Fruit fly (Drosophila melanogaster) whole organism, embryonic: ENCODE data around the gene akirin.
A peak's percentile ranks its signal among the peaks of the same experiment; 100 is the strongest.

Source experiments
- Atf-2 ChIP-seq: fragments of 200-800 bp; sonication (Bioruptor generic); optimal IDR thresholded peaks from 2 replicates; lab custom pipeline; 2016; ENCODE audit warnings: missing biosample characterization, missing genetic modification characterization
- BEAF-32 ChIP-seq: fragments of 200-800 bp; sonication (Bioruptor generic); optimal IDR thresholded peaks from 3 replicates; lab custom pipeline; 2017; ENCODE audit warnings: missing biosample characterization, missing genetic modification characterization, mild to moderate bottlenecking, moderate library complexity, missing genetic modification reagents
- CG10431 ChIP-seq: fragments of 200-800 bp; sonication (Bioruptor generic); optimal IDR thresholded peaks from 3 replicates; lab custom pipeline; 2018; ENCODE audit warnings: missing biosample characterization, mild to moderate bottlenecking, missing genetic modification characterization
- CG10543 ChIP-seq: fragments of 200-800 bp; sonication (Bioruptor generic); optimal IDR thresholded peaks from 3 replicates; lab custom pipeline; 2017; ENCODE audit warnings: missing biosample characterization, mild to moderate bottlenecking, missing genetic modification characterization, moderate library complexity
- CG12236 ChIP-seq: fragments of 200-800 bp; sonication (Bioruptor generic); optimal IDR thresholded peaks from 2 replicates; lab custom pipeline; 2016; ENCODE audit warnings: missing biosample characterization, missing genetic modification characterization
- CG12769 ChIP-seq: fragments of 200-800 bp; sonication (Bioruptor generic); optimal IDR thresholded peaks from 2 replicates; lab custom pipeline; 2019; ENCODE audit warnings: missing biosample characterization, mild to moderate bottlenecking, missing genetic modification characterization, moderate library complexity
- CG13424 ChIP-seq: fragments of 200-800 bp; sonication (Bioruptor generic); optimal IDR thresholded peaks from 2 replicates; lab custom pipeline; 2019; ENCODE audit warnings: missing biosample characterization, mild to moderate bottlenecking, missing genetic modification characterization, moderate library complexity
- CG14860 ChIP-seq: fragments of 200-800 bp; sonication (Bioruptor generic); IDR thresholded peaks from 3 replicates; pipeline ENCODE4 v1.3.6; 2022; ENCODE audit warnings: missing biosample characterization, missing genetic modification characterization; ENCODE audit not compliant: partially characterized antibody
- CG15269 ChIP-seq: fragments of 200-800 bp; sonication (Bioruptor generic); optimal IDR thresholded peaks from 2 replicates; lab custom pipeline; 2018; ENCODE audit warnings: missing biosample characterization, mild to moderate bottlenecking, missing genetic modification characterization, moderate library complexity
- CG16779 ChIP-seq: fragments of 200-800 bp; sonication (Bioruptor generic); IDR thresholded peaks from 2 replicates; pipeline ENCODE4 v1.3.6; 2022; ENCODE audit warnings: missing biosample characterization, missing genetic modification characterization
- CG1832 ChIP-seq: fragments of 200-800 bp; sonication (Bioruptor generic); optimal IDR thresholded peaks from 2 replicates; lab custom pipeline; 2017; ENCODE audit warnings: missing biosample characterization, mild to moderate bottlenecking, missing genetic modification characterization, inconsistent platforms
- CG2120 ChIP-seq: fragments of 200-800 bp; sonication (Bioruptor generic); optimal IDR thresholded peaks from 3 replicates; lab custom pipeline; 2016; ENCODE audit warnings: missing biosample characterization, missing genetic modification characterization
- CG2889 ChIP-seq: fragments of 200-800 bp; sonication (Bioruptor generic); IDR thresholded peaks from 3 replicates; pipeline ENCODE4 v1.3.6; 2022; ENCODE audit warnings: missing biosample characterization, missing genetic modification characterization
- CG30403 ChIP-seq: fragments of 200-800 bp; sonication (Bioruptor generic); optimal IDR thresholded peaks from 3 replicates; lab custom pipeline; 2016; ENCODE audit warnings: missing biosample characterization, missing genetic modification characterization
- CG32767 ChIP-seq: fragments of 200-800 bp; sonication (Bioruptor generic); IDR thresholded peaks from 2 replicates; pipeline ENCODE4 v1.3.6; 2022; ENCODE audit warnings: missing biosample characterization, missing genetic modification characterization
- CG6854 ChIP-seq: fragments of 200-800 bp; sonication (Bioruptor generic); optimal IDR thresholded peaks from 3 replicates; lab custom pipeline; 2017; ENCODE audit warnings: missing biosample characterization, mild to moderate bottlenecking, missing genetic modification characterization
- CG7963 ChIP-seq: fragments of 200-800 bp; sonication (Bioruptor generic); IDR thresholded peaks from 3 replicates; pipeline ENCODE4 v1.3.6; 2022; ENCODE audit warnings: missing biosample characterization, missing genetic modification characterization; ENCODE audit not compliant: partially characterized antibody
- CG7987 ChIP-seq: fragments of 200-800 bp; sonication (Bioruptor generic); optimal IDR thresholded peaks from 2 replicates; lab custom pipeline; 2018; ENCODE audit warnings: missing biosample characterization, mild to moderate bottlenecking, missing genetic modification characterization, moderate library complexity
- CG8089 ChIP-seq: fragments of 200-800 bp; sonication (Bioruptor generic); optimal IDR thresholded peaks from 3 replicates; lab custom pipeline; 2016; ENCODE audit warnings: missing biosample characterization, missing genetic modification characterization
- CG8478 ChIP-seq: fragments of >200 bp; optimal IDR thresholded peaks from 2 replicates; lab custom pipeline; 2018
- Camta ChIP-seq: fragments of 200-800 bp; sonication (Bioruptor generic); optimal IDR thresholded peaks from 2 replicates; lab custom pipeline; 2016; ENCODE audit warnings: missing biosample characterization, missing genetic modification characterization
- D ChIP-seq, 2 experiments: fragments of 200-800 bp in 1 of 2; fragments of >200 bp in 1 of 2; sonication (Bioruptor generic) in 1 of 2; optimal IDR thresholded peaks; 2 replicates in 1 of 2; 3 replicates in 1 of 2; lab custom pipeline; 2017; ENCODE audit warnings: mild to moderate bottlenecking in 1 of 2, missing biosample characterization in 1 of 2, missing genetic modification characterization in 1 of 2, missing genetic modification reagents in 1 of 2
- Dbx ChIP-seq: fragments of 200-800 bp; sonication (Bioruptor generic); IDR thresholded peaks from 3 replicates; pipeline ENCODE4 v1.3.6; 2022; ENCODE audit warnings: missing biosample characterization, missing genetic modification characterization
- Dll ChIP-seq: fragments of 200-800 bp; sonication (Bioruptor generic); IDR thresholded peaks from 4 replicates; pipeline ENCODE4 v1.3.6; 2022; ENCODE audit warnings: missing biosample characterization, missing genetic modification characterization; ENCODE audit not compliant: partially characterized antibody
- Doc2 ChIP-seq: fragments of 200-800 bp; sonication (Bioruptor generic); IDR thresholded peaks from 2 replicates; pipeline ENCODE4 v1.3.6; 2022; ENCODE audit warnings: missing biosample characterization, missing genetic modification characterization
- Fer1 ChIP-seq: fragments of 200-800 bp; sonication (Bioruptor generic); optimal IDR thresholded peaks from 2 replicates; lab custom pipeline; 2017; ENCODE audit warnings: missing biosample characterization, mild to moderate bottlenecking, missing genetic modification characterization
- GATAe ChIP-seq: fragments of 200-800 bp; sonication (Bioruptor generic); conservative IDR thresholded peaks from 2 replicates; pipeline ENCODE4 v1.3.6; 2022; ENCODE audit warnings: missing biosample characterization, missing genetic modification characterization
- H15 ChIP-seq: fragments of 200-800 bp; sonication (Bioruptor generic); IDR thresholded peaks from 3 replicates; pipeline ENCODE4 v1.3.6; 2022; ENCODE audit warnings: missing biosample characterization, missing genetic modification characterization
- HLH4C ChIP-seq: fragments of 200-800 bp; sonication (Bioruptor generic); IDR thresholded peaks from 3 replicates; pipeline ENCODE4 v1.3.6; 2022; ENCODE audit warnings: missing biosample characterization, missing genetic modification characterization; ENCODE audit not compliant: partially characterized antibody
- Kr ChIP-seq: fragments of 200-800 bp; sonication (Bioruptor generic); optimal IDR thresholded peaks from 2 replicates; lab custom pipeline; 2017; ENCODE audit warnings: missing biosample characterization, mild to moderate bottlenecking, missing genetic modification characterization
- Myb ChIP-seq: fragments of 200-800 bp; sonication (Bioruptor generic); optimal IDR thresholded peaks from 2 replicates; lab custom pipeline; 2016; ENCODE audit warnings: missing biosample characterization, missing genetic modification characterization
- Optix ChIP-seq: fragments of 200-800 bp; sonication (Bioruptor generic); IDR thresholded peaks from 3 replicates; pipeline ENCODE4 v1.3.6; 2022; ENCODE audit warnings: missing biosample characterization, missing genetic modification characterization
- Sox100B ChIP-seq: fragments of 200-800 bp; sonication (Bioruptor generic); optimal IDR thresholded peaks from 3 replicates; lab custom pipeline; 2018; ENCODE audit warnings: missing biosample characterization, mild to moderate bottlenecking, missing genetic modification characterization
- Stat92E ChIP-seq, 3 experiments: fragments of >200 bp in 2 of 3; fragments of 200-800 bp in 1 of 3; sonication (Bioruptor generic) in 1 of 3; optimal IDR thresholded peaks; 2 replicates each; lab custom pipeline; 2017 to 2019; ENCODE audit warnings: missing biosample characterization in 3 of 3, missing genetic modification characterization in 3 of 3, mild to moderate bottlenecking in 1 of 3, moderate library complexity in 1 of 3
- ase ChIP-seq: fragments of 200-800 bp; sonication (Bioruptor generic); IDR thresholded peaks from 3 replicates; pipeline ENCODE4 v1.3.6; 2022; ENCODE audit warnings: missing biosample characterization, missing genetic modification characterization
- ash1 ChIP-seq: fragments of 200-800 bp; sonication (Bioruptor generic); optimal IDR thresholded peaks from 2 replicates; lab custom pipeline; 2018; ENCODE audit warnings: missing biosample characterization, mild to moderate bottlenecking, missing genetic modification characterization
- btn ChIP-seq: fragments of 200-800 bp; sonication (Bioruptor generic); optimal IDR thresholded peaks from 2 replicates; lab custom pipeline; 2016; ENCODE audit warnings: missing biosample characterization, missing genetic modification characterization
- chm ChIP-seq: fragments of 200-800 bp; sonication (Bioruptor generic); IDR thresholded peaks from 2 replicates; pipeline ENCODE4 v1.3.6; 2022; ENCODE audit warnings: missing biosample characterization, missing genetic modification characterization
- dmrt99B ChIP-seq: fragments of 200-800 bp; sonication (Bioruptor generic); optimal IDR thresholded peaks from 2 replicates; lab custom pipeline; 2018; ENCODE audit warnings: missing biosample characterization, mild to moderate bottlenecking, missing genetic modification characterization, moderate library complexity
- ftz-f1 ChIP-seq: fragments of 200-800 bp; sonication (Bioruptor generic); optimal IDR thresholded peaks from 2 replicates; lab custom pipeline; 2016; ENCODE audit warnings: missing biosample characterization, missing genetic modification characterization
- gce ChIP-seq: fragments of 200-800 bp; sonication (Bioruptor generic); IDR thresholded peaks from 3 replicates; pipeline ENCODE4 v1.3.6; 2022; ENCODE audit warnings: missing biosample characterization, missing genetic modification characterization
- gro ChIP-seq: fragments of 200-800 bp; sonication (Bioruptor generic); optimal IDR thresholded peaks from 2 replicates; lab custom pipeline; 2016; ENCODE audit warnings: missing biosample characterization, missing genetic modification characterization
- jing ChIP-seq: fragments of 200-800 bp; sonication (Bioruptor generic); optimal IDR thresholded peaks from 2 replicates; lab custom pipeline; 2018; ENCODE audit warnings: missing biosample characterization, mild to moderate bottlenecking, missing genetic modification characterization
- knrl ChIP-seq: fragments of 200-800 bp; sonication (Bioruptor generic); IDR thresholded peaks from 3 replicates; pipeline ENCODE4 v1.3.6; 2022; ENCODE audit warnings: missing biosample characterization, missing genetic modification characterization; ENCODE audit not compliant: partially characterized antibody
- pita ChIP-seq: fragments of 200-800 bp; sonication (Bioruptor generic); optimal IDR thresholded peaks from 2 replicates; lab custom pipeline; 2017; ENCODE audit warnings: missing biosample characterization, mild to moderate bottlenecking, missing genetic modification characterization
- pzg ChIP-seq: fragments of 200-800 bp; sonication (Bioruptor generic); optimal IDR thresholded peaks from 3 replicates; lab custom pipeline; 2018; ENCODE audit warnings: missing biosample characterization, mild to moderate bottlenecking, missing genetic modification characterization, moderate library complexity
- schlank ChIP-seq: fragments of 200-800 bp; sonication (Bioruptor generic); optimal IDR thresholded peaks from 2 replicates; lab custom pipeline; 2018; ENCODE audit warnings: missing biosample characterization, mild to moderate bottlenecking, missing genetic modification characterization
- sna ChIP-seq: fragments of 200-800 bp; sonication (Bioruptor generic); IDR thresholded peaks from 2 replicates; pipeline ENCODE4 v1.3.6; 2022; ENCODE audit warnings: missing biosample characterization, missing genetic modification characterization; ENCODE audit not compliant: partially characterized antibody
- sug ChIP-seq: fragments of 200-800 bp; optimal IDR thresholded peaks from 2 replicates; lab custom pipeline; 2019; ENCODE audit warnings: missing biosample characterization, mild to moderate bottlenecking, missing genetic modification characterization, moderate library complexity
- tup ChIP-seq: fragments of 200-800 bp; sonication (Bioruptor generic); optimal IDR thresholded peaks from 2 replicates; lab custom pipeline; 2016; ENCODE audit warnings: missing biosample characterization, mild to moderate bottlenecking, missing genetic modification characterization, moderate library complexity

The akirin gene

dm6 chr3L:7359827-7360323 is 9.8 kb upstream of the akirin start, which contains the start of gene pst (continued):
- TF ChIP-seq knrl (GFP tag; lab: Robert Waterston, UW): no peak
- TF ChIP-seq jing (GFP tag; lab: Kevin White, UChicago): no peak
- no peak for TF ChIP-seq CG13424 (tag; lab: Kevin White, UChicago)
- no peak for TF ChIP-seq btn (GFP tag; lab: Kevin White, UChicago)
- peak; percentile 34 for TF ChIP-seq sug
- peak; percentile 14 for TF ChIP-seq Atf-2 (GFP tag; lab: Kevin White, UChicago)
- no peak for TF ChIP-seq tup (GFP tag; lab: Kevin White, UChicago)
- peak; percentile 10 for TF ChIP-seq CG7987
- no peak for TF ChIP-seq pita (GFP tag; lab: Kevin White, UChicago)
- TF ChIP-seq GATAe: no peak
- no peak for TF ChIP-seq CG14860 (GFP tag; lab: Robert Waterston, UW)
- TF ChIP-seq Doc2 (GFP tag; lab: Robert Waterston, UW): no peak
- TF ChIP-seq CG12236: no peak
- peak; percentile 8 for TF ChIP-seq gro
- no peak for TF ChIP-seq CG10431 (GFP tag; lab: Kevin White, UChicago)
- TF ChIP-seq CG8089 (GFP tag; lab: Kevin White, UChicago): no peak
- peak; percentile 24 for TF ChIP-seq Fer1 (GFP tag; lab: Kevin White, UChicago)
- TF ChIP-seq Optix (GFP tag; lab: Robert Waterston, UW): no peak; the same call in 2 of the 3 replicates
- peak; percentile 68 for TF ChIP-seq CG15269 (tag; lab: Kevin White, UChicago)
- TF ChIP-seq CG7963 (GFP tag; lab: Robert Waterston, UW): no peak
- no peak for TF ChIP-seq dmrt99B (tag; lab: Kevin White, UChicago)
- no peak for TF ChIP-seq CG32767 (GFP tag; lab: Robert Waterston, UW)
- no peak for TF ChIP-seq pzg
- TF ChIP-seq chm (GFP tag; lab: Robert Waterston, UW): peak; percentile 81
- TF ChIP-seq BEAF-32 (GFP tag; lab: Kevin White, UChicago): no peak
- TF ChIP-seq CG2120 (GFP tag; lab: Kevin White, UChicago): no peak
- no peak for TF ChIP-seq Myb (GFP tag; lab: Kevin White, UChicago)
- TF ChIP-seq D (optimal IDR thresholded peaks at IDR 0.05; lab: Kevin White, UChicago): no peak
- no peak for TF ChIP-seq D (GFP tag; optimal IDR thresholded peaks at IDR 0.05; lab: Kevin White, UChicago)
- no peak for TF ChIP-seq Camta (GFP tag; lab: Kevin White, UChicago)
- TF ChIP-seq Sox100B: no peak
- no peak; the same call in 2 of the 3 replicates for TF ChIP-seq CG2889 (GFP tag; lab: Robert Waterston, UW)
- TF ChIP-seq schlank (tag; lab: Kevin White, UChicago): no peak
- no peak for TF ChIP-seq Kr (GFP tag; lab: Kevin White, UChicago)
- peak; percentile 52; the same call in 1 of the 2 replicates for TF ChIP-seq CG16779
- no peak for TF ChIP-seq Stat92E (GFP tag; optimal IDR thresholded peaks at IDR 0.05; lab: Kevin White, UChicago)
- TF ChIP-seq sna: no peak
- peak; percentile 74 for TF ChIP-seq CG12769 (tag; lab: Kevin White, UChicago)
- 0 out of 3 replicates have a peak, but pooled peaks have one; percentile 44 for TF ChIP-seq H15
- TF ChIP-seq CG8478 (lab: Kevin White, UChicago): no peak
- no peak for TF ChIP-seq ase (GFP tag; lab: Robert Waterston, UW)
- TF ChIP-seq CG1832 (GFP tag; lab: Kevin White, UChicago): no peak
- TF ChIP-seq CG10543: peak; percentile 59
- TF ChIP-seq Dbx: peak; percentile 14; the same call in 2 of the 3 replicates
- peak; percentile 14 for TF ChIP-seq ash1
- no peak for TF ChIP-seq CG6854 (GFP tag; lab: Kevin White, UChicago)
- no peak for TF ChIP-seq ftz-f1 (GFP tag; lab: Kevin White, UChicago)
- no peak for TF ChIP-seq CG30403
- no peak for TF ChIP-seq Dll (GFP tag; lab: Robert Waterston, UW)
- no peak for TF ChIP-seq HLH4C
- no peak; the same call in 2 of the 3 replicates for TF ChIP-seq gce
